Fruit fly (Drosophila melanogaster) S2 (cell line): ENCODE data around the gene Lim1.

ENCODE experiments used
- CG8478 ChIP-seq: fragments of >200 bp; optimal IDR thresholded peaks from 2 replicates; lab custom pipeline; 2018
- CTCF ChIP-seq, 2 experiments: fragments of >200 bp; optimal IDR thresholded peaks; 2 replicates each; lab custom pipeline; 2018

dm6 chrX:8743456-8743965 is 62.1 kb downstream of the Lim1 start:
- no peak for TF ChIP-seq CG8478 (lab: Kevin White, UChicago)
- TF ChIP-seq CTCF (optimal IDR thresholded peaks at IDR 0.05; lab: Kevin White, UChicago): no peak
